Fruit fly (Drosophila melanogaster) ovary, adult (tissue): ENCODE data around the gene Nek2.

Source experiments
- CG17801 ChIP-seq: fragments of 200-800 bp; optimal IDR thresholded peaks from 2 replicates; lab custom pipeline; 2019; ENCODE audit warnings: missing biosample characterization, mild to moderate bottlenecking, missing genetic modification characterization, moderate library complexity; ENCODE audit not compliant: partially characterized antibody

The Nek2 gene

DNA sequence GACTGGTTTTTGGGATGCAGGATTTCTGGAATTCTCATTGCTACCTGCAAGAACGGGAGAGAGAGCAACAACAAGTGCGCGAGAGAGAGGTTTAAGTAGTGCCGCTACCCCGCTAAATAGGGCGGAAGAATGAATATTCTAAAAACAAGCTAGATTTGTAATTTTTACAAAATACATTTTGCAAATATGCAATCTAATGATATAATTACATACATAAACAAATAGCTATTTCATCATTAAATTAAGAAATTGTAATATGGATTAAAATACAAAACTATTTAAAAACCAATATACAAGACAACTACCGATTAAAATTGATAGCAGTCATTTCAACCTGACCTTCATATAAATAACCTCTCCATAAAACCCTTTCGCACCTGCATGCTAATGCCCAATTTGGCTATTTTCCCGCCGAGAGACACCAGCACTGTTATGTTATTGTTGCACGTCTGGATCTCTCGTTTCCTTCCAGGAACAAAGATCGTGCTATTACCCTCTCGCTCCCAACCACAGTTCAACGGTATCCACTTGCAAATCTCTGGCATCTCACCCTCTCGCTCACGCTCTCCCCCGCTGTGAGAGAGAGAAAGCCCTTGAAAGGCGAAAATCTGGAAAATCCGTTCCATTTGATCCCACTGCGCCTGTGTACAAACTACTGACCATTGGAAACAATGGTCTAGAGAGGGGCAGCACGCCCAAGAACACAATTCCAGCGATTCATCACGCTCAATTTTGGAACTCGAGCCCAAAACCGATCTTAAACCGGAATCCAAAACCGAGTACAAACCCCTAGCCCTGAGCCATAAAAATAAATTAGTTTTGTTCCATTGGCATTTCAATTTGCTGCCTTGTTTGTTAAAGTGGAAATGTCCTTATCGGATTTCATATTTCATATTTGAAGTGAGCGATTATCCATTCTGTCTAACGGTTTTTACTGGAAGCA is at the start of gene Nek2:
Nek2 (minus strand) TSS at position 51 of the 943 bp plus-strand sequence.
- no peak for TF ChIP-seq CG17801 (GFP tag; lab: Kevin White, UChicago)

DNA sequence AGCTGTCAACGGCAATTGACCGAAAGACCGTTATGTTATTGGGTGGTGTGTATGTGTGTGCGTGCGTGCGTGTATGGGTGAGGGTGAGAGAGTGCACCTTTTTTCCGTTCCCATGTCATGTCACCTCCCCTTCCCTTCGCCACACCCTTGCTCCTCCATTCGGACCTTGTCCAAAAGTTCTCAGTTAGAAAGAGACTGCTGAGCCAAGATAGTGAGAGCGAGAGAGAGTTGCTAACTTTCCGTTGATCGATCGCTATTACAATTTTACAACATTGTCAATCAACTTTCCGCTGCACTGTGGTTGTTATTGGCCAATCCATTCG is 47.0 kb upstream of the Nek2 start:
- no peak for TF ChIP-seq CG17801 (GFP tag; lab: Kevin White, UChicago)

DNA sequence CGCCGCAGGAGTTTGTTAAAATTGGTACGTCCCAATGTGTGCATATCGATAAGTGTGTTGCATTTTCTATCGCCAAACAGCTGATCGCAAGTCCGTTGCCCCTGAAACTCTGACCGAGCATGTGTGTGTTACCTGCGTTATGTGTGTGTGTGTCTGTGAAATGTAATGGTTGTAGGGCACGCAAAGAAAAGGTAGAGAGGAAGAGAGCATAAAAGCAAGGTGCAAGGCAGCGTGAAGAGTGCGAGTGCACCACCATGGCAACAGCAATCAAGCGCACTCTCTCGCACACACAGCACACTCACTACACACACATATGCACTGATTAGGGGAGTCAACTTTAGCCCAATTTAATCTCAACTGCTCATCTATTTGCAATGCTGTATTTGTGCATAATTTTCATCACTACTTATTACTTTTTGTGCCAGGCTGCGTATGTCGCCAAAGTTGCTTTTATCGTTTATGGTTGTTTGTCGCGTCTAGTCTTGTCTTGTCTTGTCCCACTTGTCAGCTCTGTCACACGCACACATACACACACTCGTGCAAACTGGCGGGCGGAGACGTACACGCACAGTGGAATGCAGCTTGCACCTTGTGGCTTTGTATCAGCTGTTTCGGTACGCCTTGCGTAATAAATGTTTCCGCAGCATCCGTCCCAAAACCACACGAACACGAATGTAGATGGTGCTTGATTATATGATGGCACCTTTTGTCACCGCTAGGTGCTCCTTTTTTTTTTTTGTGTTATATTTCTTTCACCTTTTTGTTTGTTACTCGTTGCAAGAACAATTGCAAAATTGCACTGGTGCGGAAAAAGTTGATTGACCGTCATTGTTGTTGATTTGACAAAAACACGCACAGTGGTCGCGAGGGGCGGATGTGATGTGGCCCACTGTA is 46.4 kb upstream of the Nek2 start:
- TF ChIP-seq CG17801 (GFP tag; lab: Kevin White, UChicago) = peak; percentile 81

DNA sequence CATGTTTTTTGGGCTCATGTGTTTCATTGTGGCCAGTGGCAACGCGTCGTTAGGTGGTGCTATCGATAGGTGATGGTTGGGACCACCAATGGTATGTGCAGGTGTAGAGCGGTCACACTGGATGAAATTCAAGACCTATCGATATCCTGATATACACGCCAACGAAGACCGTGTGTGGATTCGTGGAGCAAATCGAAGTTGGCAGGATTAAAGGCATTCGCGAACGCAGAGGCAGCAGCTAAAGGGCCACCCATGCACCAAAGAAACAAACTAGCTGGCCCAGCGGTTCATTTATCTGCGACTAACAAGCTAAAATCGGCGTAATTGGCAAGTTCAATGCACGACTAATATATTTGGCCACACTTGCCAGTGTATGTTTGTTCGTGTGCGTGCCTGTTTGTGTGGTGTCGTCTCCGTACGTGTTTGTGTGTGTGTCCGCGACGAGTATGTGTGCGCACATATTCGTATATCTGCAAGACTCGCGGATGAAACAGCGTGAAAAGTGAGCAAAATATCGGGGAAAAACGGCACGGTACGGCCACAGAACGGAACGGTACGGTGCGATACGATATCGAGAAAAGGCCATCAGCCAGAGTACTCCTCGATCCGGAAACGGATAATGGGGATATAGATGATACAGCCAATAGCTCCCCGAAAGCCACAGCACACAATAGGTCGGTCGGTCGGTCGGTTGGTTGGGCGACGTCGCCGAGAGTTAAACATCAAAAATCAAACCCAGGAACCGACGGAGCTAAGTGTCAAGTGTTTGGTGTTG is 44.5 kb upstream of the Nek2 start, which contains the start of gene Ubr3:
Ubr3 (plus strand) TSS at position 99 of the 775 bp plus-strand sequence.
- peak; percentile 48 for TF ChIP-seq CG17801 (GFP tag; lab: Kevin White, UChicago)

DNA sequence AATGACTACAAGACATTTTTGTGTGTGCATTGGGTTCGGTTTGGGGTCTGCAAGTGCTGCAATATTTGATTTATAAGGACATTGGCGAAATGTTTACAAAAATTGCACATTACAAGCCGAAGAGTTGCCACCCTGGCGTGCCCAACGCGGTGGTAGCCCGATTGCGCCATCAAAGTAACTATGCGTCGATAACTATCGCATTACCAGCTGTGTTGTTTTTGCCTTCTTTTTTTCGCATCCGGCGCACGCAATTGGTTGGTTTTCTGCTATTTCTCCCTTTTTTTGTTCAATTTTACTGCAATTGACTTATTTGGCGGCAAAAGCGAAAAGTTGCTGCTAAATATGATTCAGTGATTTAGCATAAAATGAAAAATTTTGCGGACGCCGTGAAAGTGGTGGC is 43.2 kb upstream of the Nek2 start, which contains the start of gene RpS14b:
RpS14b (plus strand) TSS at position 220 of the 400 bp plus-strand sequence.
- TF ChIP-seq CG17801 (GFP tag; lab: Kevin White, UChicago) = peak; percentile 89

DNA sequence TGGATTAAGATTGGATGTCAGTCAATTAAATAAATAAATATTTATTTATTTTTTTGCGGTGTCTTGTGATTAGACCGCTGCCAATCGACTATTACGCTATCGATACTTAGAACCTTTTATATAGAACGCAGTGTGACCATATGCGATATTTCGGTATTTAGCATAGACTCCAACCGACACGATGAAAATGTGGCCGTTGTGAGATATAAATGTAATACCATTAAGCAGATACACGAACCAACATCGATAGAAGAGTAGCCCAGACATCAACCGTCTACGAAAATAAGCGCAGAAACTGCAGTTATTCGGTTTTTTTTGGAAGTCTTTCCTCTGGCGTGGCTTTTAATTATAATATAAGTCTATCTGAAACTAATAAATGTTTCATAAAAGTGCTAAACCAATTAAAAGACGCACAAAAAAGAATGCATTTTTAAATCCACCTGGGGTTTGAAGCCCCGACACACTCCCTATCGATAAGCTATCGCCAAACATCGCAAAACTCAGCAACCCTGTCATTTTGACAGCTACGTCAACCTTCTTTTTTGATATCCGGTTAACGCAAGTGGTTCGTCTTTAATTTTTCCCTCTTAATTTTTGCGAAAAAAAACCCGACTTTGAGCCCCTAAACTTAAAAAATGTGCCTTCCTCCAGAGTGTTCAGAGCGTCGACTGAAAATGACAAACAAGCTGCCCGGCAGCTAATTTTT is 41.9 kb upstream of the Nek2 start, which contains the start of the genes Dhdds and RpS14a:
Dhdds (minus strand) TSS at position 142 of the 706 bp plus-strand sequence.
RpS14a (plus strand) TSS at position 533 of the 706 bp plus-strand sequence.
- TF ChIP-seq CG17801 (GFP tag; lab: Kevin White, UChicago) = no peak

DNA sequence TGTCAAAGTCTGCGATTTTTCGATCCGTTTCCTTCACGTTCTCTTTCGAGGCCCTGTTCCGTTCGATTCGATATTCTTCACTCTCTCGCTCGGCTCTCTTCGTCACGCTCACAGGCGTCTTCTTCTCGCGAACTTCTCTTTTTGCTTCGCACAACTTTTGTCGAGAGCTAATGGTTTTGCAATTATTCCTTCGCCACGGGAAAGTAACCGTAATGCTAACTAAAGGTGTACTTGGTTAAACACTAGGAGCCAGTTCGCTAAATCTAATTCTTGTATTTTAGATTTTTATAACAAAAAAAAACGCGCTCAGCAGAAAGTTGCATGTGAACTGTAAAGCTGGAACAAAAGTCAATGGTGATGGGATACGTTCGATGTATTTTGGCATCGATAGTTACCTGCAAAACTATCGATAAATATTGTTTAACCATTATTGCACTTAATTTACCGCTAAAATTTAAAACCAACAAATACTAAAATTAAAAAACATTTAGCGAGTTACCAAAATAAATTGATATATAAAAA is 39.6 kb upstream of the Nek2 start, which contains the start of gene mahe:
mahe (minus strand) TSS at position 355 of the 522 bp plus-strand sequence.
- no peak for TF ChIP-seq CG17801 (GFP tag; lab: Kevin White, UChicago)

DNA sequence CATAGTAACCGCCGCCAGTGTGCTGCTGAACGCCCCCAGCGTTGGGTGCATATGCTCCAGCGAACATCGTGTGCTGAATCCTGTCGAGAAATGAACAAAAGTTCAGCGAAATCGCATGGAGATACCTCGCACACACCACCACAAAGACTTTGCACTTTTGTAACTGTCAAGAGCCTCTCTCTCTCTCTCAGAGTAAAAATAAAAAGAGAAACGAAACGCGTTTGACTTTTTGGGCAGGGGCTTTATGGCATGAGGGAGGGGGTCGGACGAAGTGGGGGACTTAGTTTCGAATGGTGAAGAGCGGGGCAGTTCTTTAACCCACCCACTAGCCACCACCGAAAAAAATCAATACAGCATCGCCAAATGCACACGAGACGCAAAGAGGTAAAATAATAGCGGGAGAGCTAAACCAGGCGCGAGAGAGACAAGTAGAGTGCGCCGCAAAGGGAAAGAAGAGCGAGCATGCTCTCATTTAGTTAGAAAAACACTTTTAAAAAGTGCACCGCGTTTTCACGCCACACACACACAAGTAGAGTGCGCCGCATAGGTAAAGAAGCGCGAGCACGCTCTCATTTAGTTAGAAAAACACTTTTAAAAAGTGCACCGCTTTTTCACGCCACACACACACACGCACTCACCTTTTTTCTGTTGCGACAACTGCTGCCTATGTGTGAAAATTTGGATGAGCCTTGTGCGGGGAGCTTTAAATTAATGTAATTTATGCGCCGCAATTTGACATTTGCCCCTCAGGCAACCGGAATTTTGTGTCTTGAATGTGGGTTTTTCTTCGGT is 39.0 kb upstream of the Nek2 start:
- no peak for TF ChIP-seq CG17801 (GFP tag; lab: Kevin White, UChicago)

DNA sequence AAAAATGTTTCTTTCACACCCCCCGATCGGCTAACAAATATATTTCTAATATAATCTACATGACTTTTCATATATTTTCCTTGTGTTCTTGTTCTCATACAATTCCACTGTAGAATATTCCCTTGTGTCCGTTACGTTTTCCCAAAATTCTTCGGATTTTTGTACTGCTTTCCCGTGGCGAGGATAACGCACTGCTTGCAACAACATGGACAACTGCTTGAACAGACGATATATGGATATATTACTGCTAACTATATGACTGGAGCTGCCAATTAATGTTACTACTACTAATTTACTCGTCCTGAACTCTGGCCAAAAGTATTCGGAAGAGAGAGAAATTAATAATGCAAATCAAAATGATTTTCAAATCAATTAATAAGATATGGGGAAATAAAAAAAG is 33.5 kb upstream of the Nek2 start:
- no peak for TF ChIP-seq CG17801 (GFP tag; lab: Kevin White, UChicago)

DNA sequence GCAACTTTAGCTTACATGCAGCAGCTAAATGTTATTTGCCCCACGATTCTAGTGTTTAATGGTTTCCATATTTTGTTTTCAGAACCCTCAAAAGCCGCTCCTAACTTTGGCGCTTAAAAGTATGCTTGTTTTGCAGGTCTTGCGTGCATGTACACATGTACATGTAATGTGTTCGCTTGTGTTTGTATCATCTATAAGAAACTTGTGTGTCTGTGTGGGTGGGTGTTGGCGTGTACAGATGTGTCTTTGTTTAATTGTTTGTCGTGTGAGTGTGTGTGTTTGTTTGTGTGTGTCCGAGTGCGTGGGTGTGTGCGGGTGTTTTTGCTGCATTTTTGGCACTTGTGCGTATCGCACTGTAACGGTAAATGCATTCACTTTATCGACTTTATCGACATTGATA is 31.6 kb upstream of the Nek2 start:
- no peak for TF ChIP-seq CG17801 (GFP tag; lab: Kevin White, UChicago)

DNA sequence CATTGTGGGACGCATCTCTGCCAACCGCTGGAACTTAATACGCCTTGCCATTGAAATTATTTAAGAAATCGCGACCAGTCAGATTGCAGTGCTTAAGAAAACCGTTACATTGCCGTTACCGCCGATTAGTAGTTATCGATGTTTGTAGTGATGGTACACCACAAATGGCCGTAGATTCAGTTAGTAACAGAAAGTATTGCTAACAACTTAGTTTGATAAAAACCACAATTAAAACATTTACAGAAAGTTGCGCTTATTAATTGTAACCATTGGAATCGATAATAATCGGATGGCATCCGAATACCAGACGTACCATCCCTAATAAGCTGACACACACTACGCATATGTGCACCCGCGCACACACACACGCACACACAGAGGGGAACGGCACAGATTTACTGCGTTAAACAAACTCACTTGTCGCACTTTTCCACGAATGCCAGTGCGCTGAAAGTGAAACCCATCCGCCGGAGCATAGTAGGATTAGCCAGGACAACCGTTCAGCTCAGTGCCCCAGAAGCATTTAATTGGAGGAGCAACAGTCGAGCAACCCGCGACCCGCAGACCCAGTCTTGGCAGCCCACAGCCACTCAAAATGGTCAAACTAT is 28.7 kb upstream of the Nek2 start, which contains the start of the genes hdm and Ykt6:
hdm (minus strand) TSS at position 51 of the 608 bp plus-strand sequence.
Ykt6 (plus strand) TSS at position 329 of the 608 bp plus-strand sequence.
- TF ChIP-seq CG17801 (GFP tag; lab: Kevin White, UChicago) = peak; percentile 82
